Fruit fly (Drosophila melanogaster) whole organism, embryonic: ENCODE data around the gene JMJD5.

Source experiments
- Atf3 ChIP-seq: fragments of 200-800 bp; sonication (Bioruptor generic); optimal IDR thresholded peaks from 3 replicates; lab custom pipeline; 2016; ENCODE audit warnings: missing biosample characterization, missing genetic modification characterization
- Atf6 ChIP-seq: fragments of 200-800 bp; sonication (Bioruptor generic); IDR thresholded peaks from 2 replicates; pipeline ENCODE4 v1.3.6; 2022; ENCODE audit warnings: missing biosample characterization, missing genetic modification characterization
- Bdp1 ChIP-seq: fragments of 200-800 bp; sonication (Bioruptor generic); optimal IDR thresholded peaks from 3 replicates; lab custom pipeline; 2016; ENCODE audit warnings: missing biosample characterization, missing genetic modification characterization
- CG10654 ChIP-seq: fragments of 200-800 bp; sonication (Bioruptor generic); optimal IDR thresholded peaks from 2 replicates; lab custom pipeline; 2016; ENCODE audit warnings: missing biosample characterization, missing genetic modification characterization
- CG10979 ChIP-seq: fragments of 200-800 bp; sonication (Bioruptor generic); optimal IDR thresholded peaks from 2 replicates; lab custom pipeline; 2018; ENCODE audit warnings: missing biosample characterization, mild to moderate bottlenecking, missing genetic modification characterization, moderate library complexity
- CG13775 ChIP-seq: fragments of 200-800 bp; sonication (Bioruptor generic); optimal IDR thresholded peaks from 3 replicates; lab custom pipeline; 2017; ENCODE audit warnings: missing biosample characterization, mild to moderate bottlenecking, missing genetic modification characterization
- CG13894 ChIP-seq: fragments of 200-800 bp; sonication (Bioruptor generic); optimal IDR thresholded peaks from 3 replicates; lab custom pipeline; 2018; ENCODE audit warnings: missing biosample characterization, mild to moderate bottlenecking, missing genetic modification characterization, moderate library complexity
- CG14050 ChIP-seq: fragments of 200-800 bp; sonication (Bioruptor generic); IDR thresholded peaks from 3 replicates; pipeline ENCODE4 v1.3.6; 2022; ENCODE audit warnings: missing biosample characterization, missing genetic modification characterization
- CG14860 ChIP-seq: fragments of 200-800 bp; sonication (Bioruptor generic); IDR thresholded peaks from 3 replicates; pipeline ENCODE4 v1.3.6; 2022; ENCODE audit warnings: missing biosample characterization, missing genetic modification characterization; ENCODE audit not compliant: partially characterized antibody
- CG15696 ChIP-seq: fragments of 200-800 bp; sonication (Bioruptor generic); optimal IDR thresholded peaks from 2 replicates; lab custom pipeline; 2019; ENCODE audit warnings: missing biosample characterization, mild to moderate bottlenecking, missing genetic modification characterization, moderate library complexity
- CG16863 ChIP-seq: fragments of 200-800 bp; sonication (Bioruptor generic); optimal IDR thresholded peaks from 3 replicates; lab custom pipeline; 2016; ENCODE audit warnings: missing biosample characterization, missing genetic modification characterization
- CG17186 ChIP-seq: fragments of 200-800 bp; sonication (Bioruptor generic); optimal IDR thresholded peaks from 3 replicates; lab custom pipeline; 2017; ENCODE audit warnings: missing biosample characterization, missing genetic modification reagents, missing genetic modification characterization
- CG17568 ChIP-seq: fragments of 200-800 bp; sonication (Bioruptor generic); optimal IDR thresholded peaks from 2 replicates; lab custom pipeline; 2018; ENCODE audit warnings: missing biosample characterization, mild to moderate bottlenecking, missing genetic modification characterization, moderate library complexity
- CG17802 ChIP-seq: fragments of 200-800 bp; sonication (Bioruptor generic); optimal IDR thresholded peaks from 2 replicates; lab custom pipeline; 2018; ENCODE audit warnings: missing biosample characterization, mild to moderate bottlenecking, missing genetic modification characterization, moderate library complexity
- CG31224 ChIP-seq: fragments of 200-800 bp; sonication (Bioruptor generic); IDR thresholded peaks from 2 replicates; pipeline ENCODE4 v1.3.6; 2022; ENCODE audit warnings: missing biosample characterization, missing genetic modification characterization
- CG3995 ChIP-seq: fragments of 200-800 bp; sonication (Bioruptor generic); optimal IDR thresholded peaks from 3 replicates; lab custom pipeline; 2016; ENCODE audit warnings: missing biosample characterization, missing genetic modification characterization
- CG6765 ChIP-seq: fragments of 200-800 bp; sonication (Bioruptor generic); optimal IDR thresholded peaks from 3 replicates; lab custom pipeline; 2017; ENCODE audit warnings: missing biosample characterization, mild to moderate bottlenecking, missing genetic modification characterization
- CG7372 ChIP-seq: fragments of 200-800 bp; sonication (Bioruptor generic); IDR thresholded peaks from 2 replicates; pipeline ENCODE4 v1.3.6; 2022; ENCODE audit warnings: missing biosample characterization, missing genetic modification characterization
- CG7556 ChIP-seq: fragments of 200-800 bp; sonication (Bioruptor generic); optimal IDR thresholded peaks from 2 replicates; lab custom pipeline; 2017; ENCODE audit warnings: missing biosample characterization, mild to moderate bottlenecking, missing genetic modification characterization
- CG7928 ChIP-seq: fragments of 200-800 bp; sonication (Bioruptor generic); optimal IDR thresholded peaks from 2 replicates; lab custom pipeline; 2017; ENCODE audit warnings: missing biosample characterization, mild to moderate bottlenecking, missing genetic modification characterization
- CG8089 ChIP-seq: fragments of 200-800 bp; sonication (Bioruptor generic); optimal IDR thresholded peaks from 3 replicates; lab custom pipeline; 2016; ENCODE audit warnings: missing biosample characterization, missing genetic modification characterization
- CG9437 ChIP-seq: fragments of 200-800 bp; sonication (Bioruptor generic); optimal IDR thresholded peaks from 2 replicates; lab custom pipeline; 2018; ENCODE audit warnings: missing biosample characterization, mild to moderate bottlenecking, missing genetic modification characterization
- CG9876 ChIP-seq: fragments of 200-800 bp; sonication (Bioruptor generic); optimal IDR thresholded peaks from 2 replicates; lab custom pipeline; 2016; ENCODE audit warnings: missing biosample characterization, missing genetic modification characterization
- CG9932 ChIP-seq: fragments of 200-800 bp; sonication (Bioruptor generic); IDR thresholded peaks from 2 replicates; pipeline ENCODE4 v1.3.6; 2022; ENCODE audit warnings: missing biosample characterization, missing genetic modification characterization
- Drgx ChIP-seq: fragments of 200-800 bp; sonication (Bioruptor generic); IDR thresholded peaks from 2 replicates; pipeline ENCODE4 v1.3.6; 2022; ENCODE audit warnings: missing biosample characterization, missing genetic modification characterization
- HmgZ ChIP-seq: fragments of 200-800 bp; sonication (Bioruptor generic); optimal IDR thresholded peaks from 2 replicates; lab custom pipeline; 2018; ENCODE audit warnings: missing biosample characterization, mild to moderate bottlenecking, missing genetic modification characterization
- MBD-R2 ChIP-seq: fragments of 200-800 bp; sonication (Bioruptor generic); IDR thresholded peaks from 2 replicates; pipeline ENCODE4 v1.3.6; 2022; ENCODE audit warnings: missing biosample characterization, missing genetic modification characterization
- Meics ChIP-seq: fragments of 200-800 bp; sonication (Bioruptor generic); optimal IDR thresholded peaks from 2 replicates; lab custom pipeline; 2017; ENCODE audit warnings: missing biosample characterization, mild to moderate bottlenecking, missing genetic modification characterization
- NK7.1 ChIP-seq: fragments of 200-800 bp; sonication (Bioruptor generic); optimal IDR thresholded peaks from 3 replicates; lab custom pipeline; 2016; ENCODE audit warnings: missing biosample characterization, missing genetic modification characterization
- Optix ChIP-seq: fragments of 200-800 bp; sonication (Bioruptor generic); IDR thresholded peaks from 3 replicates; pipeline ENCODE4 v1.3.6; 2022; ENCODE audit warnings: missing biosample characterization, missing genetic modification characterization
- Poxn ChIP-seq: fragments of 200-800 bp; sonication (Bioruptor generic); IDR thresholded peaks from 2 replicates; pipeline ENCODE4 v1.3.6; 2022; ENCODE audit warnings: missing biosample characterization, missing genetic modification characterization
- Rfx ChIP-seq: fragments of 200-800 bp; sonication (Bioruptor generic); IDR thresholded peaks from 2 replicates; pipeline ENCODE4 v1.3.6; 2022; ENCODE audit warnings: missing biosample characterization, missing genetic modification characterization
- Tbp ChIP-seq: fragments of >200 bp; optimal IDR thresholded peaks from 2 replicates; lab custom pipeline; 2018; ENCODE audit warnings: missing biosample characterization, missing genetic modification characterization
- aop ChIP-seq: fragments of 200-800 bp; sonication (Bioruptor generic); IDR thresholded peaks from 2 replicates; pipeline ENCODE4 v1.3.6; 2022; ENCODE audit warnings: missing biosample characterization, missing genetic modification characterization
- bab2 ChIP-seq: fragments of 200-800 bp; sonication (Bioruptor generic); optimal IDR thresholded peaks from 2 replicates; lab custom pipeline; 2016; ENCODE audit warnings: missing biosample characterization, missing genetic modification characterization
- bbx ChIP-seq: fragments of 200-800 bp; sonication (Bioruptor generic); IDR thresholded peaks from 2 replicates; pipeline ENCODE4 v1.3.6; 2022; ENCODE audit warnings: missing biosample characterization, missing genetic modification characterization; ENCODE audit not compliant: partially characterized antibody
- crc ChIP-seq: fragments of 200-800 bp; sonication (Bioruptor generic); optimal IDR thresholded peaks from 2 replicates; lab custom pipeline; 2016; ENCODE audit warnings: missing biosample characterization, missing genetic modification characterization
- croc ChIP-seq: fragments of 200-800 bp; sonication (Bioruptor generic); conservative IDR thresholded peaks from 3 replicates; pipeline ENCODE4 v1.3.6; 2022; ENCODE audit warnings: missing biosample characterization, missing genetic modification characterization
- da ChIP-seq: fragments of 200-800 bp; sonication (Bioruptor generic); optimal IDR thresholded peaks from 2 replicates; lab custom pipeline; 2016; ENCODE audit warnings: missing biosample characterization, missing genetic modification characterization
- dmrt99B ChIP-seq: fragments of 200-800 bp; sonication (Bioruptor generic); optimal IDR thresholded peaks from 2 replicates; lab custom pipeline; 2018; ENCODE audit warnings: missing biosample characterization, mild to moderate bottlenecking, missing genetic modification characterization, moderate library complexity
- en ChIP-seq: fragments of 200-800 bp; sonication (Bioruptor generic); optimal IDR thresholded peaks from 2 replicates; lab custom pipeline; 2016; ENCODE audit warnings: missing biosample characterization, missing genetic modification characterization
- ham ChIP-seq: fragments of 200-800 bp; sonication (Bioruptor generic); IDR thresholded peaks from 2 replicates; pipeline ENCODE4 v1.3.6; 2022; ENCODE audit warnings: missing biosample characterization, missing genetic modification characterization
- hb ChIP-seq: fragments of 200-800 bp; sonication (Bioruptor generic); IDR thresholded peaks from 3 replicates; pipeline ENCODE4 v1.3.6; 2022; ENCODE audit warnings: missing biosample characterization, missing genetic modification characterization; ENCODE audit not compliant: partially characterized antibody
- kay ChIP-seq: fragments of 200-800 bp; sonication (Bioruptor generic); optimal IDR thresholded peaks from 2 replicates; lab custom pipeline; 2016; ENCODE audit warnings: missing biosample characterization, missing genetic modification characterization
- ken ChIP-seq: fragments of 200-800 bp; sonication (Bioruptor generic); IDR thresholded peaks from 3 replicates; pipeline ENCODE4 v1.3.6; 2022; ENCODE audit warnings: missing biosample characterization, missing genetic modification characterization
- peb ChIP-seq: fragments of 200-800 bp; sonication (Bioruptor generic); IDR thresholded peaks from 2 replicates; pipeline ENCODE4 v1.3.6; 2022; ENCODE audit warnings: missing biosample characterization, missing genetic modification characterization
- phol ChIP-seq: fragments of 200-800 bp; sonication (Bioruptor generic); optimal IDR thresholded peaks from 3 replicates; lab custom pipeline; 2018; ENCODE audit warnings: missing biosample characterization, mild to moderate bottlenecking, missing genetic modification characterization, moderate library complexity
- scrt ChIP-seq: fragments of 200-800 bp; sonication (Bioruptor generic); optimal IDR thresholded peaks from 2 replicates; lab custom pipeline; 2018; ENCODE audit warnings: missing biosample characterization, mild to moderate bottlenecking, missing genetic modification characterization, moderate library complexity
- sna ChIP-seq: fragments of 200-800 bp; sonication (Bioruptor generic); IDR thresholded peaks from 2 replicates; pipeline ENCODE4 v1.3.6; 2022; ENCODE audit warnings: missing biosample characterization, missing genetic modification characterization; ENCODE audit not compliant: partially characterized antibody
- tin ChIP-seq: fragments of 200-800 bp; sonication (Bioruptor generic); optimal IDR thresholded peaks from 3 replicates; lab custom pipeline; 2016; ENCODE audit warnings: missing biosample characterization, missing genetic modification characterization
- wor ChIP-seq: fragments of 200-800 bp; sonication (Bioruptor generic); IDR thresholded peaks from 2 replicates; pipeline ENCODE4 v1.3.6; 2022; ENCODE audit warnings: missing biosample characterization, missing genetic modification characterization

The JMJD5 gene

dm6 chr3L:802700-803273, 38.4 kb downstream of the JMJD5 start (continued):
- TF ChIP-seq dmrt99B (tag; lab: Kevin White, UChicago): peak; percentile 88
- TF ChIP-seq CG7928: peak; percentile 45
- peak; percentile 72 for TF ChIP-seq CG17568 (GFP tag; lab: Kevin White, UChicago)
- TF ChIP-seq CG10979 (tag; lab: Kevin White, UChicago): peak; percentile 81
- TF ChIP-seq phol (tag; lab: Kevin White, UChicago): peak; percentile 79
- TF ChIP-seq aop (GFP tag; lab: Robert Waterston, UW): peak; percentile 80
- TF ChIP-seq CG9437 (GFP tag; lab: Kevin White, UChicago): peak; percentile 66
- no peak for TF ChIP-seq CG14860 (GFP tag; lab: Robert Waterston, UW)
- TF ChIP-seq CG17186 (GFP tag; lab: Kevin White, UChicago): peak; percentile 59
- peak; percentile 82 for TF ChIP-seq CG8089
- TF ChIP-seq Drgx (GFP tag; lab: Robert Waterston, UW): peak; percentile 96
- TF ChIP-seq crc: peak; percentile 75
- TF ChIP-seq Atf6 (GFP tag; lab: Robert Waterston, UW): peak; percentile 88
- TF ChIP-seq NK7.1 (GFP tag; lab: Kevin White, UChicago): peak; percentile 67
- TF ChIP-seq peb (GFP tag; lab: Robert Waterston, UW): peak; percentile 83
- TF ChIP-seq da (GFP tag; lab: Kevin White, UChicago): peak; percentile 69
- peak; percentile 68 for TF ChIP-seq Bdp1 (GFP tag; lab: Kevin White, UChicago)
- peak; percentile 80 for TF ChIP-seq CG31224 (GFP tag; lab: Robert Waterston, UW)
- peak; percentile 91 for TF ChIP-seq CG9932
- no peak for TF ChIP-seq hb (GFP tag; lab: Robert Waterston, UW)
- peak; percentile 92 for TF ChIP-seq ken (GFP tag; lab: Robert Waterston, UW)
- TF ChIP-seq croc (GFP tag; lab: Robert Waterston, UW): peak; percentile 81
- peak; percentile 94 for TF ChIP-seq Optix (GFP tag; lab: Robert Waterston, UW)
- TF ChIP-seq en (GFP tag; lab: Kevin White, UChicago): peak; percentile 66
- TF ChIP-seq CG13894 (tag; lab: Kevin White, UChicago): peak; percentile 83
- peak; percentile 77 for TF ChIP-seq CG13775 (GFP tag; lab: Kevin White, UChicago)
- TF ChIP-seq ham (GFP tag; lab: Robert Waterston, UW): peak; percentile 74; the same call in 1 of the 2 replicates
- peak; percentile 87 for TF ChIP-seq bab2 (GFP tag; lab: Kevin White, UChicago)
- TF ChIP-seq kay (GFP tag; lab: Kevin White, UChicago): peak; percentile 78
- peak; percentile 79 for TF ChIP-seq Atf3 (GFP tag; lab: Kevin White, UChicago)
- peak; percentile 90 for TF ChIP-seq CG16863 (GFP tag; lab: Kevin White, UChicago)
- peak; percentile 30 for TF ChIP-seq CG3995
- peak; percentile 78 for TF ChIP-seq wor (GFP tag; lab: Robert Waterston, UW)
- TF ChIP-seq CG15696 (tag; lab: Kevin White, UChicago): peak; percentile 71
- peak; percentile 64; the same call in 1 of the 2 replicates for TF ChIP-seq Poxn (GFP tag; lab: Robert Waterston, UW)
- TF ChIP-seq tin (GFP tag; lab: Kevin White, UChicago): peak; percentile 88
- TF ChIP-seq sna: no peak
- no peak for TF ChIP-seq Tbp (GFP tag; lab: Kevin White, UChicago)
- peak; percentile 65 for TF ChIP-seq CG6765 (GFP tag; lab: Kevin White, UChicago)
- TF ChIP-seq CG7556: peak; percentile 91
- peak; percentile 75 for TF ChIP-seq MBD-R2
- peak; percentile 72 for TF ChIP-seq CG17802 (tag; lab: Kevin White, UChicago)
- TF ChIP-seq CG7372: peak; percentile 84
- peak; percentile 91 for TF ChIP-seq Rfx (GFP tag; lab: Robert Waterston, UW)
- TF ChIP-seq scrt (GFP tag; lab: Kevin White, UChicago): peak; percentile 88
- peak; percentile 86 for TF ChIP-seq HmgZ (tag; lab: Kevin White, UChicago)
- TF ChIP-seq bbx (GFP tag; lab: Robert Waterston, UW): no peak
- peak; percentile 87 for TF ChIP-seq Meics (GFP tag; lab: Kevin White, UChicago)
- TF ChIP-seq CG10654 (GFP tag; lab: Kevin White, UChicago): peak; percentile 80
- peak; percentile 86 for TF ChIP-seq CG14050
- TF ChIP-seq CG9876: peak; percentile 77
